Fruit fly (Drosophila melanogaster) whole organism, embryonic: Measurements from ENCODE around the gene Pex7.

Experiments used
- Ada2b ChIP-seq: fragments of 200-800 bp; sonication (Bioruptor generic); IDR thresholded peaks from 2 replicates; pipeline ENCODE4 v1.3.6; 2022; ENCODE audit warnings: missing biosample characterization, missing genetic modification characterization
- Atf6 ChIP-seq: fragments of 200-800 bp; sonication (Bioruptor generic); IDR thresholded peaks from 2 replicates; pipeline ENCODE4 v1.3.6; 2022; ENCODE audit warnings: missing biosample characterization, missing genetic modification characterization
- Bdp1 ChIP-seq: fragments of 200-800 bp; sonication (Bioruptor generic); optimal IDR thresholded peaks from 3 replicates; lab custom pipeline; 2016; ENCODE audit warnings: missing biosample characterization, missing genetic modification characterization
- CG10209 ChIP-seq: fragments of 200-800 bp; sonication (Bioruptor generic); optimal IDR thresholded peaks from 3 replicates; lab custom pipeline; 2017; ENCODE audit warnings: missing biosample characterization, mild to moderate bottlenecking, missing genetic modification characterization, missing genetic modification reagents
- CG1024 ChIP-seq: fragments of 200-800 bp; sonication (Bioruptor generic); IDR thresholded peaks from 2 replicates; pipeline ENCODE4 v1.3.6; 2022; ENCODE audit warnings: missing biosample characterization, missing genetic modification characterization
- CG12104 ChIP-seq: fragments of 200-800 bp; sonication (Bioruptor generic); optimal IDR thresholded peaks from 3 replicates; lab custom pipeline; 2016; ENCODE audit warnings: missing biosample characterization, missing genetic modification characterization
- CG13287 ChIP-seq: fragments of 200-800 bp; sonication (Bioruptor generic); IDR thresholded peaks from 2 replicates; pipeline ENCODE4 v1.3.6; 2022; ENCODE audit warnings: missing biosample characterization, missing genetic modification characterization; ENCODE audit not compliant: partially characterized antibody
- CG1603 ChIP-seq: fragments of 200-800 bp; sonication (Bioruptor generic); optimal IDR thresholded peaks from 2 replicates; lab custom pipeline; 2019; ENCODE audit warnings: missing biosample characterization, mild to moderate bottlenecking, missing genetic modification characterization, moderate library complexity
- CG1647 ChIP-seq: fragments of 200-800 bp; sonication (Bioruptor generic); optimal IDR thresholded peaks from 3 replicates; lab custom pipeline; 2016; ENCODE audit warnings: missing biosample characterization, missing genetic modification characterization
- CG16779 ChIP-seq: fragments of 200-800 bp; sonication (Bioruptor generic); IDR thresholded peaks from 2 replicates; pipeline ENCODE4 v1.3.6; 2022; ENCODE audit warnings: missing biosample characterization, missing genetic modification characterization
- CG2120 ChIP-seq: fragments of 200-800 bp; sonication (Bioruptor generic); optimal IDR thresholded peaks from 3 replicates; lab custom pipeline; 2016; ENCODE audit warnings: missing biosample characterization, missing genetic modification characterization
- CG3065 ChIP-seq: fragments of 200-800 bp; sonication (Bioruptor generic); optimal IDR thresholded peaks from 2 replicates; lab custom pipeline; 2016; ENCODE audit warnings: missing biosample characterization, missing genetic modification characterization
- CG31441 ChIP-seq: fragments of 200-800 bp; sonication (Bioruptor generic); IDR thresholded peaks from 2 replicates; pipeline ENCODE4 v1.3.6; 2022; ENCODE audit warnings: missing biosample characterization, missing genetic modification characterization
- CG3847 ChIP-seq: fragments of 200-800 bp; sonication (Bioruptor generic); IDR thresholded peaks from 2 replicates; pipeline ENCODE4 v1.3.6; 2022; ENCODE audit warnings: missing biosample characterization, missing genetic modification characterization
- CG4282 ChIP-seq: fragments of 200-800 bp; sonication (Bioruptor generic); optimal IDR thresholded peaks from 2 replicates; lab custom pipeline; 2016; ENCODE audit warnings: missing biosample characterization, missing genetic modification characterization
- CG4707 ChIP-seq: fragments of 200-800 bp; sonication (Bioruptor generic); optimal IDR thresholded peaks from 2 replicates; lab custom pipeline; 2018; ENCODE audit warnings: missing biosample characterization, mild to moderate bottlenecking, missing genetic modification characterization, moderate library complexity
- CG6254 ChIP-seq: fragments of 200-800 bp; sonication (Bioruptor generic); optimal IDR thresholded peaks from 3 replicates; lab custom pipeline; 2017; ENCODE audit warnings: mild to moderate bottlenecking, missing biosample characterization, missing genetic modification reagents, missing genetic modification characterization
- CG6765 ChIP-seq: fragments of 200-800 bp; sonication (Bioruptor generic); optimal IDR thresholded peaks from 3 replicates; lab custom pipeline; 2017; ENCODE audit warnings: missing biosample characterization, mild to moderate bottlenecking, missing genetic modification characterization
- CG7839 ChIP-seq: fragments of 200-800 bp; sonication (Bioruptor generic); optimal IDR thresholded peaks from 3 replicates; lab custom pipeline; 2018; ENCODE audit warnings: missing biosample characterization, mild to moderate bottlenecking, missing genetic modification characterization, moderate library complexity
- CG8290 ChIP-seq, 3 experiments: fragments of 200-800 bp; sonication (Bioruptor generic); optimal IDR thresholded peaks; 2 replicates each; lab custom pipeline; 2016 to 2019; ENCODE audit warnings: missing biosample characterization in 3 of 3, missing genetic modification characterization in 3 of 3, mild to moderate bottlenecking in 2 of 3, moderate library complexity in 1 of 3
- CG9932 ChIP-seq: fragments of 200-800 bp; sonication (Bioruptor generic); IDR thresholded peaks from 2 replicates; pipeline ENCODE4 v1.3.6; 2022; ENCODE audit warnings: missing biosample characterization, missing genetic modification characterization
- D19A ChIP-seq: fragments of 200-800 bp; optimal IDR thresholded peaks from 3 replicates; lab custom pipeline; 2019; ENCODE audit warnings: missing biosample characterization, mild to moderate bottlenecking, missing genetic modification characterization, moderate library complexity
- Dll ChIP-seq: fragments of 200-800 bp; sonication (Bioruptor generic); IDR thresholded peaks from 4 replicates; pipeline ENCODE4 v1.3.6; 2022; ENCODE audit warnings: missing biosample characterization, missing genetic modification characterization; ENCODE audit not compliant: partially characterized antibody
- Doc2 ChIP-seq: fragments of 200-800 bp; sonication (Bioruptor generic); IDR thresholded peaks from 2 replicates; pipeline ENCODE4 v1.3.6; 2022; ENCODE audit warnings: missing biosample characterization, missing genetic modification characterization
- Dref ChIP-seq: fragments of 200-800 bp; sonication (Bioruptor generic); IDR thresholded peaks from 2 replicates; pipeline ENCODE4 v1.3.6; 2022; ENCODE audit warnings: missing biosample characterization, missing genetic modification characterization
- Fer1 ChIP-seq: fragments of 200-800 bp; sonication (Bioruptor generic); optimal IDR thresholded peaks from 2 replicates; lab custom pipeline; 2017; ENCODE audit warnings: missing biosample characterization, mild to moderate bottlenecking, missing genetic modification characterization
- HmgD ChIP-seq: fragments of 200-800 bp; sonication (Bioruptor generic); optimal IDR thresholded peaks from 3 replicates; lab custom pipeline; 2016; ENCODE audit warnings: missing biosample characterization, missing genetic modification characterization
- Hr51 ChIP-seq, 2 experiments: fragments of 200-800 bp; sonication (Bioruptor generic); optimal IDR thresholded peaks; 2 replicates in 1 of 2; 3 replicates in 1 of 2; lab custom pipeline; 2016 to 2018; ENCODE audit warnings: missing biosample characterization in 2 of 2, missing genetic modification characterization in 2 of 2, mild to moderate bottlenecking in 1 of 2, moderate library complexity in 1 of 2
- Lim3 ChIP-seq: fragments of 200-800 bp; sonication (Bioruptor generic); IDR thresholded peaks from 2 replicates; pipeline ENCODE4 v1.3.6; 2022; ENCODE audit warnings: missing biosample characterization, missing genetic modification characterization
- Lpt ChIP-seq: fragments of >200 bp; optimal IDR thresholded peaks from 2 replicates; lab custom pipeline; 2018; ENCODE audit warnings: missing biosample characterization, missing genetic modification characterization
- Pdp1 ChIP-seq, 2 experiments: fragments of 200-800 bp; sonication (Bioruptor generic); optimal IDR thresholded peaks; 3 replicates each; lab custom pipeline; 2016; ENCODE audit warnings: missing biosample characterization in 2 of 2, missing genetic modification characterization in 2 of 2, mild to moderate bottlenecking in 1 of 2, moderate library complexity in 1 of 2
- Sox102F ChIP-seq: fragments of 200-800 bp; sonication (Bioruptor generic); optimal IDR thresholded peaks from 2 replicates; lab custom pipeline; 2018; ENCODE audit warnings: missing biosample characterization, mild to moderate bottlenecking, missing genetic modification characterization, moderate library complexity
- Sry-δ ChIP-seq: fragments of 200-800 bp; sonication (Bioruptor generic); optimal IDR thresholded peaks from 2 replicates; lab custom pipeline; 2016; ENCODE audit warnings: missing biosample characterization, missing genetic modification characterization
- Xrp1 ChIP-seq: fragments of 200-800 bp; sonication (Bioruptor generic); IDR thresholded peaks from 2 replicates; pipeline ENCODE4 v1.3.6; 2022; ENCODE audit warnings: missing biosample characterization, missing genetic modification characterization
- az2 ChIP-seq: fragments of 200-800 bp; sonication (Bioruptor generic); optimal IDR thresholded peaks from 3 replicates; lab custom pipeline; 2016; ENCODE audit warnings: missing biosample characterization, missing genetic modification characterization
- esg ChIP-seq: fragments of 200-800 bp; sonication (Bioruptor generic); conservative IDR thresholded peaks from 2 replicates; pipeline ENCODE4 v1.3.6; 2022; ENCODE audit warnings: missing biosample characterization, missing genetic modification characterization
- exex ChIP-seq: fragments of 200-800 bp; sonication (Bioruptor generic); optimal IDR thresholded peaks from 4 replicates; lab custom pipeline; 2018; ENCODE audit warnings: missing biosample characterization, mild to moderate bottlenecking, missing genetic modification characterization, moderate library complexity
- gsb-n ChIP-seq: fragments of 200-800 bp; sonication (Bioruptor generic); optimal IDR thresholded peaks from 3 replicates; lab custom pipeline; 2018; ENCODE audit warnings: missing biosample characterization, mild to moderate bottlenecking, missing genetic modification characterization
- insv ChIP-seq, 2 experiments: fragments of 200-800 bp; sonication (Bioruptor generic); optimal IDR thresholded peaks; 3 replicates each; lab custom pipeline; 2016 to 2018; ENCODE audit warnings: missing biosample characterization in 2 of 2, missing genetic modification characterization in 2 of 2
- kah ChIP-seq: fragments of 200-800 bp; sonication (Bioruptor generic); optimal IDR thresholded peaks from 2 replicates; lab custom pipeline; 2018; ENCODE audit warnings: missing biosample characterization, mild to moderate bottlenecking, missing genetic modification characterization
- kay ChIP-seq: fragments of 200-800 bp; sonication (Bioruptor generic); optimal IDR thresholded peaks from 2 replicates; lab custom pipeline; 2016; ENCODE audit warnings: missing biosample characterization, missing genetic modification characterization
- knrl ChIP-seq: fragments of 200-800 bp; sonication (Bioruptor generic); IDR thresholded peaks from 3 replicates; pipeline ENCODE4 v1.3.6; 2022; ENCODE audit warnings: missing biosample characterization, missing genetic modification characterization; ENCODE audit not compliant: partially characterized antibody
- lilli ChIP-seq: fragments of 200-800 bp; sonication (Bioruptor generic); optimal IDR thresholded peaks from 3 replicates; lab custom pipeline; 2016; ENCODE audit warnings: missing biosample characterization, missing genetic modification characterization
- lmd ChIP-seq: fragments of 200-800 bp; sonication (Bioruptor generic); IDR thresholded peaks from 2 replicates; pipeline ENCODE4 v1.3.6; 2022; ENCODE audit warnings: missing biosample characterization, missing genetic modification characterization
- rib ChIP-seq: fragments of 200-800 bp; sonication (Bioruptor generic); IDR thresholded peaks from 2 replicates; pipeline ENCODE4 v1.3.6; 2022; ENCODE audit warnings: missing biosample characterization, missing genetic modification characterization
- slp2 ChIP-seq: fragments of 200-800 bp; sonication (Bioruptor generic); optimal IDR thresholded peaks from 2 replicates; lab custom pipeline; 2016; ENCODE audit warnings: missing biosample characterization, missing genetic modification characterization
- tin ChIP-seq: fragments of 200-800 bp; sonication (Bioruptor generic); optimal IDR thresholded peaks from 3 replicates; lab custom pipeline; 2016; ENCODE audit warnings: missing biosample characterization, missing genetic modification characterization
- vfl ChIP-seq: fragments of 200-800 bp; sonication (Bioruptor generic); optimal IDR thresholded peaks from 2 replicates; lab custom pipeline; 2016; ENCODE audit warnings: missing biosample characterization, missing genetic modification characterization
- wek ChIP-seq: fragments of 200-800 bp; sonication (Bioruptor generic); optimal IDR thresholded peaks from 3 replicates; lab custom pipeline; 2018; ENCODE audit warnings: missing biosample characterization, mild to moderate bottlenecking, missing genetic modification characterization, moderate library complexity

The Pex7 gene

dm6 chr3L:8696487-8696954, 49.6 kb downstream of the Pex7 start (continued):
- TF ChIP-seq CG12104 (GFP tag; lab: Kevin White, UChicago), result peak; percentile 56
- TF ChIP-seq gsb-n (tag; lab: Kevin White, UChicago), result peak; percentile 66
- TF ChIP-seq CG31441 (GFP tag; lab: Robert Waterston, UW), result peak; percentile 45; the same call in 1 of the 2 replicates
- peak; percentile 30; the same call in 1 of the 2 replicates for TF ChIP-seq CG13287 (GFP tag; lab: Robert Waterston, UW)
- peak; percentile 21 for TF ChIP-seq CG1603 (tag; lab: Kevin White, UChicago)
- TF ChIP-seq vfl (GFP tag; lab: Kevin White, UChicago), result no peak
- TF ChIP-seq slp2, result peak; percentile 6
- 0 out of 3 replicates have a peak, but pooled peaks have one; percentile 28 for TF ChIP-seq knrl (GFP tag; lab: Robert Waterston, UW)
- peak; percentile 47 for TF ChIP-seq CG4707 (GFP tag; lab: Kevin White, UChicago)
- TF ChIP-seq Dll, result 0 out of 4 replicates have a peak, but pooled peaks have one; percentile 13
- peak; percentile 21 for TF ChIP-seq az2
- peak; percentile 0 for TF ChIP-seq HmgD (GFP tag; lab: Kevin White, UChicago)
- no peak for TF ChIP-seq CG4282
- peak; percentile 35 for TF ChIP-seq tin
- no peak for TF ChIP-seq Dref (GFP tag; lab: Robert Waterston, UW)
- peak; percentile 77 for TF ChIP-seq CG6254 (GFP tag; lab: Kevin White, UChicago)
- TF ChIP-seq Bdp1 (GFP tag; lab: Kevin White, UChicago), result no peak
- TF ChIP-seq Fer1 (GFP tag; lab: Kevin White, UChicago), result peak; percentile 83
- no peak for TF ChIP-seq Lpt (GFP tag; lab: Kevin White, UChicago)
- peak; percentile 22 for TF ChIP-seq CG2120 (GFP tag; lab: Kevin White, UChicago)
- peak; percentile 82 for TF ChIP-seq rib
- 0 out of 2 replicates have a peak, but pooled peaks have one; percentile 20 for TF ChIP-seq CG3847
- TF ChIP-seq CG1647 (GFP tag; lab: Kevin White, UChicago), result no peak
- peak; percentile 80 for TF ChIP-seq Xrp1 (GFP tag; lab: Robert Waterston, UW)
- TF ChIP-seq Ada2b (GFP tag; lab: Robert Waterston, UW), result 0 out of 2 replicates have a peak, but pooled peaks have one; percentile 20
- TF ChIP-seq Sry-δ (GFP tag; lab: Kevin White, UChicago), result peak; percentile 14
- TF ChIP-seq lilli (GFP tag; lab: Kevin White, UChicago), result peak; percentile 33
- peak; percentile 33 for TF ChIP-seq CG7839
- 0 out of 2 replicates have a peak, but pooled peaks have one; percentile 19 for TF ChIP-seq Lim3 (GFP tag; lab: Robert Waterston, UW)
- peak; percentile 47 for TF ChIP-seq kah (GFP tag; lab: Kevin White, UChicago)
- TF ChIP-seq insv (GFP tag; optimal IDR thresholded peaks at IDR 0.05; lab: Kevin White, UChicago), result peak in 1 of 2 experiments; percentile 28
- TF ChIP-seq Doc2 (GFP tag; lab: Robert Waterston, UW), result no peak
- peak; percentile 45; the same call in 1 of the 2 replicates for TF ChIP-seq CG9932
- TF ChIP-seq CG16779 (GFP tag; lab: Robert Waterston, UW), result no peak
- TF ChIP-seq D19A (tag; lab: Kevin White, UChicago), result peak; percentile 48
- peak; percentile 75 for TF ChIP-seq CG10209 (GFP tag; lab: Kevin White, UChicago)
- TF ChIP-seq Sox102F (GFP tag; lab: Kevin White, UChicago), result peak; percentile 55
- peak; percentile 18 to 29 for TF ChIP-seq Hr51 (GFP tag; optimal IDR thresholded peaks at IDR 0.05; lab: Kevin White, UChicago)
- no peak for TF ChIP-seq esg
- peak; percentile 67 for TF ChIP-seq Atf6
- peak; percentile 38 for TF ChIP-seq exex
- TF ChIP-seq CG6765 (GFP tag; lab: Kevin White, UChicago), result peak; percentile 67
- TF ChIP-seq CG8290 (GFP tag; optimal IDR thresholded peaks at IDR 0.05; lab: Kevin White, UChicago), result no peak
- peak in 1 of 2 experiments; percentile 60 for TF ChIP-seq CG8290 (tag; optimal IDR thresholded peaks at IDR 0.05; lab: Kevin White, UChicago)
- 0 out of 2 replicates have a peak, but pooled peaks have one; percentile 38 for TF ChIP-seq CG1024 (GFP tag; lab: Robert Waterston, UW)
- peak in 1 of 2 experiments; percentile 38 for TF ChIP-seq Pdp1 (GFP tag; optimal IDR thresholded peaks at IDR 0.05; lab: Kevin White, UChicago)
- TF ChIP-seq lmd (GFP tag; lab: Robert Waterston, UW), result no peak
- TF ChIP-seq wek (GFP tag; lab: Kevin White, UChicago), result peak; percentile 61
- peak; percentile 51 for TF ChIP-seq kay
- TF ChIP-seq CG3065 (GFP tag; lab: Kevin White, UChicago), result peak; percentile 35
